Worm (Caenorhabditis elegans): ENCODE results near the gene F41E6.8.

The F41E6.8 gene

DNA sequence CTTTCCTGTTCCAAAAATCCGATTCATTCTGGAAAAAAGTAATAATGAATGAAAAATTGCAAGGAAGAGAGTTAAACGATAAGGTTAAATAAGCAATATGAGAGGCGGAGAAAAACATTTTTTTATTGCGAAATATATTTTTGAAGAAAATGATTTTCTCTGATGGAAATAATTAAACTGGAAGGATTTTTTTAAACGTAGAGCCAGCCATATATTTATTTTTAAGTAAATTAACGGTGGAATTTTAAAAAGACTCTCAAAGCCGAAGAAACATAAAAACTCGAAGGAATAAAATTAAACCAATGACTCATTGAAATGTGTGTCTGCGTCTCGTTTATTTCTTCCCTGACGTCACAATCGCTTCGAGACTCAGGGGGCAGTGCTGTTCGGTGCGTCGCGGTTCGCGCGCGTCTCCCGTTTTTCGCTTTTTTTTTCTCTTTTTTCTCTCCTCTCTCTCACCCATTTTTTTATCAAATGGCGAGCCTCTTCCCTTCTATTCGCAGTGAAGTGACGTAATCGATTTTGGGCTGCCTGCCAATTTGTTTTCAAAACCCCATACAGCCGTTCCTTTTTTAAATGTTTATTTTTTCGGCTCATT, 4.9 kb upstream of the F41E6.8 start, which contains the start of gene vps-60 (continued):
- TF ChIP-seq lir-3 (tag; optimal IDR thresholded peaks at IDR 0.05): no peak
- TF ChIP-seq daf-12 (tag; optimal IDR thresholded peaks at IDR 0.05): no peak
- TF ChIP-seq ama-1 (optimal IDR thresholded peaks at IDR 0.05): peak; percentile 50
- TF ChIP-seq nhr-102 (tag; optimal IDR thresholded peaks at IDR 0.05): peak; percentile 66
- 0 out of 2 replicates have a peak, but pooled peaks have one; percentile 29 for TF ChIP-seq nhr-41 (GFP tag; IDR thresholded peaks at IDR 0.05)
- TF ChIP-seq php-3 (GFP tag; IDR thresholded peaks at IDR 0.05): 0 out of 2 replicates have a peak, but pooled peaks have one; percentile 58
- TF ChIP-seq nhr-48 (tag; optimal IDR thresholded peaks at IDR 0.05): peak; percentile 90
- no peak for TF ChIP-seq daf-19 (GFP tag; conservative IDR thresholded peaks at IDR 0.05)
- peak; percentile 95 for TF ChIP-seq mep-1 (tag; optimal IDR thresholded peaks at IDR 0.05)
- TF ChIP-seq cey-2 (tag; optimal IDR thresholded peaks at IDR 0.05; ENCODE audit: borderline replicate concordance, insufficient read depth): peak; percentile 21
- TF ChIP-seq unc-130 (GFP tag; optimal IDR thresholded peaks at IDR 0.05): peak; percentile 79
- TF ChIP-seq attf-4 (tag; optimal IDR thresholded peaks at IDR 0.05): no peak
- TF ChIP-seq hlh-30 (tag; optimal IDR thresholded peaks at IDR 0.05; ENCODE audit: insufficient read depth): peak; percentile 93
- peak; percentile 76; the same call in 1 of the 2 replicates for TF ChIP-seq lin-29 (GFP tag; IDR thresholded peaks at IDR 0.05)
- peak; percentile 43 to 92 for TF ChIP-seq lsy-2 (tag; optimal IDR thresholded peaks at IDR 0.05)
- peak; percentile 8 for TF ChIP-seq nhr-76 (tag; optimal IDR thresholded peaks at IDR 0.05)
- TF ChIP-seq Y48G9A.11 (GFP tag; IDR thresholded peaks at IDR 0.05): peak; percentile 54; the same call in 1 of the 2 replicates
- TF ChIP-seq ceh-28 (tag; optimal IDR thresholded peaks at IDR 0.05): peak; percentile 33
- peak; percentile 97 for TF ChIP-seq nhr-6 (tag; optimal IDR thresholded peaks at IDR 0.05)
- TF ChIP-seq dpl-1 (GFP tag; optimal IDR thresholded peaks at IDR 0.05): peak; percentile 82
- TF ChIP-seq tag-97 (GFP tag; IDR thresholded peaks at IDR 0.05): no peak
- peak; percentile 74; the same call in 1 of the 2 replicates for TF ChIP-seq egl-43 (GFP tag; IDR thresholded peaks at IDR 0.05)
- TF ChIP-seq T20F7.1 (GFP tag; optimal IDR thresholded peaks at IDR 0.05): peak; percentile 84
- TF ChIP-seq nhr-77 (tag; optimal IDR thresholded peaks at IDR 0.05): peak; percentile 95
- no peak for TF ChIP-seq duxl-1 (tag; optimal IDR thresholded peaks at IDR 0.05; ENCODE audit: poor library complexity)
- TF ChIP-seq R02D3.7 (tag; optimal IDR thresholded peaks at IDR 0.05): no peak
- TF ChIP-seq zip-2 (tag; optimal IDR thresholded peaks at IDR 0.05): peak; percentile 60
- TF ChIP-seq T26A8.4 (GFP tag; IDR thresholded peaks at IDR 0.05): peak; percentile 85
- TF ChIP-seq mdl-1 (tag; optimal IDR thresholded peaks at IDR 0.05): peak; percentile 17 to 84
- peak; percentile 98 for TF ChIP-seq dmd-6 (GFP tag; IDR thresholded peaks at IDR 0.05)
- peak; percentile 64 for TF ChIP-seq lin-1 (GFP tag; IDR thresholded peaks at IDR 0.05)
- TF ChIP-seq mxl-2 (GFP tag; conservative IDR thresholded peaks at IDR 0.05): 0 out of 2 replicates have a peak, but pooled peaks have one; percentile 15
- TF ChIP-seq arid-1 (GFP tag; conservative IDR thresholded peaks at IDR 0.05): peak; percentile 85
- TF ChIP-seq ceh-82 (tag; optimal IDR thresholded peaks at IDR 0.05): no peak
- peak; percentile 22 for TF ChIP-seq fos-1 (tag; optimal IDR thresholded peaks at IDR 0.05)
- no peak for TF ChIP-seq F44E2.7 (GFP tag; IDR thresholded peaks at IDR 0.05)
- TF ChIP-seq F49E8.2 (tag; optimal IDR thresholded peaks at IDR 0.05; ENCODE audit: borderline replicate concordance): no peak
- TF ChIP-seq saeg-2 (GFP tag; IDR thresholded peaks at IDR 0.05): 0 out of 2 replicates have a peak, but pooled peaks have one; percentile 42
- peak; percentile 91 for TF ChIP-seq mes-2 (tag; optimal IDR thresholded peaks at IDR 0.05; ENCODE audit: poor library complexity, severe bottlenecking)
- TF ChIP-seq F10B5.3 (tag; optimal IDR thresholded peaks at IDR 0.05): no peak
- no peak for TF ChIP-seq ceh-62 (tag; optimal IDR thresholded peaks at IDR 0.05)
- no peak for TF ChIP-seq skn-1 (tag; optimal IDR thresholded peaks at IDR 0.05)
- peak; percentile 77 for TF ChIP-seq lin-38 (GFP tag; IDR thresholded peaks at IDR 0.05)
- no peak for TF ChIP-seq mdt-29 (GFP tag; IDR thresholded peaks at IDR 0.05)
- no peak for TF ChIP-seq aly-2 (tag; optimal IDR thresholded peaks at IDR 0.05)
- TF ChIP-seq lin-15B (tag; optimal IDR thresholded peaks at IDR 0.05): no peak
- TF ChIP-seq fkh-10 (GFP tag; optimal IDR thresholded peaks at IDR 0.05): peak; percentile 74
- no peak for TF ChIP-seq dmd-8 (GFP tag; IDR thresholded peaks at IDR 0.05)
- no peak for TF ChIP-seq D1046.2 (GFP tag; IDR thresholded peaks at IDR 0.05)
- peak; percentile 89 for TF ChIP-seq ceh-20 (GFP tag; IDR thresholded peaks at IDR 0.05)
